Fruit fly (Drosophila melanogaster) whole organism, wandering third instar larva: ENCODE results near the gene CG44405.
A peak's percentile ranks its signal among the peaks of the same experiment; 100 is the strongest.

Source experiments
- Abd-B ChIP-seq: fragments of >200 bp; optimal IDR thresholded peaks from 2 replicates; lab custom pipeline; 2017; ENCODE audit warnings: missing biosample characterization, missing genetic modification characterization
- CG32264 ChIP-seq: fragments of 200-800 bp; sonication (Bioruptor generic); optimal IDR thresholded peaks from 2 replicates; lab custom pipeline; 2016; ENCODE audit warnings: missing biosample characterization, missing genetic modification characterization
- CG9705 ChIP-seq: fragments of 200-800 bp; sonication (Bioruptor generic); optimal IDR thresholded peaks from 2 replicates; lab custom pipeline; 2018; ENCODE audit warnings: missing biosample characterization, mild to moderate bottlenecking, missing genetic modification characterization
- CrebA ChIP-seq: fragments of 200-800 bp; sonication (Bioruptor generic); optimal IDR thresholded peaks from 2 replicates; lab custom pipeline; 2016; ENCODE audit warnings: missing biosample characterization, mild to moderate bottlenecking, missing genetic modification characterization, borderline replicate concordance
- Dfd ChIP-seq: fragments of >200 bp; optimal IDR thresholded peaks from 2 replicates; lab custom pipeline; 2017; ENCODE audit warnings: missing biosample characterization, missing genetic modification characterization
- Dif ChIP-seq: fragments of 200-275, 200-300 bp; sonication (Bioruptor generic); optimal IDR thresholded peaks from 2 replicates; lab custom pipeline; 2018; ENCODE audit warnings: missing biosample characterization, missing genetic modification characterization; ENCODE audit not compliant: partially characterized antibody
- GATAd ChIP-seq: sonication (Bioruptor generic); optimal IDR thresholded peaks from 2 replicates; lab custom pipeline; 2016; ENCODE audit warnings: missing biosample characterization, missing genetic modification characterization
- HLH106 ChIP-seq: fragments of 200-800 bp; optimal IDR thresholded peaks from 3 replicates; lab custom pipeline; 2019; ENCODE audit warnings: missing biosample characterization, mild to moderate bottlenecking, missing genetic modification characterization, moderate library complexity
- Hnf4 ChIP-seq: fragments of 200-800 bp; sonication (Bioruptor generic); optimal IDR thresholded peaks from 2 replicates; lab custom pipeline; 2016; ENCODE audit warnings: missing biosample characterization, mild to moderate bottlenecking, missing genetic modification characterization
- Hr78 ChIP-seq: fragments of >200 bp; optimal IDR thresholded peaks from 2 replicates; lab custom pipeline; 2017; ENCODE audit warnings: missing biosample characterization, missing genetic modification characterization
- Hr83 ChIP-seq: fragments of 200-300 bp; sonication (Bioruptor generic); optimal IDR thresholded peaks from 2 replicates; lab custom pipeline; 2016; ENCODE audit warnings: missing biosample characterization, mild to moderate bottlenecking, missing genetic modification characterization, moderate library complexity; ENCODE audit not compliant: poor library complexity, severe bottlenecking
- Jra ChIP-seq: sonication (Bioruptor generic); optimal IDR thresholded peaks from 2 replicates; lab custom pipeline; 2016; ENCODE audit warnings: missing biosample characterization, missing genetic modification characterization
- Mio ChIP-seq: sonication (Bioruptor generic); optimal IDR thresholded peaks from 2 replicates; lab custom pipeline; 2016; ENCODE audit warnings: missing biosample characterization, missing genetic modification characterization
- Myc ChIP-seq: fragments of >200 bp; optimal IDR thresholded peaks from 2 replicates; lab custom pipeline; 2017
- N ChIP-seq: fragments of >200 bp; optimal IDR thresholded peaks from 2 replicates; lab custom pipeline; 2018; ENCODE audit warnings: missing biosample characterization, missing external identifiers, missing genetic modification characterization
- OdsH ChIP-seq: fragments of 200-800 bp; sonication (Bioruptor generic); optimal IDR thresholded peaks from 2 replicates; lab custom pipeline; 2016; ENCODE audit warnings: missing biosample characterization, mild to moderate bottlenecking, missing genetic modification characterization
- Rel ChIP-seq, 2 experiments: fragments of 200-800 bp; sonication (Bioruptor generic) in 1 of 2; optimal IDR thresholded peaks; 2 replicates in 1 of 2; 3 replicates in 1 of 2; lab custom pipeline; 2016 to 2019; ENCODE audit warnings: mild to moderate bottlenecking in 2 of 2, missing biosample characterization in 2 of 2, missing genetic modification characterization in 2 of 2, moderate library complexity in 1 of 2
- Sp1 ChIP-seq: fragments of 200-800 bp; sonication (Bioruptor generic); optimal IDR thresholded peaks from 3 replicates; lab custom pipeline; 2019; ENCODE audit warnings: missing biosample characterization, mild to moderate bottlenecking, missing genetic modification characterization, moderate library complexity
- Vsx2 ChIP-seq: fragments of 200-300, 225-300 bp; sonication (Bioruptor generic); optimal IDR thresholded peaks from 2 replicates; lab custom pipeline; 2018; ENCODE audit warnings: missing biosample characterization, missing genetic modification characterization; ENCODE audit not compliant: partially characterized antibody
- br ChIP-seq: fragments of 200-800 bp; sonication (Bioruptor generic); optimal IDR thresholded peaks from 2 replicates; lab custom pipeline; 2016; ENCODE audit warnings: missing biosample characterization, missing genetic modification characterization
- brk ChIP-seq: fragments of 200-800 bp; sonication (Bioruptor generic); optimal IDR thresholded peaks from 2 replicates; lab custom pipeline; 2016; ENCODE audit warnings: missing biosample characterization, mild to moderate bottlenecking, missing genetic modification characterization
- dl ChIP-seq, 2 experiments: fragments of 175-275, 200-275 bp in 1 of 2; fragments of 200-275 bp in 1 of 2; sonication (Bioruptor generic); optimal IDR thresholded peaks; lab custom pipeline; 2018; ENCODE audit warnings: mild to moderate bottlenecking in 2 of 2, missing biosample characterization in 2 of 2, missing genetic modification characterization in 2 of 2, moderate library complexity in 2 of 2; ENCODE audit not compliant: partially characterized antibody in 2 of 2, insufficient read depth in 1 of 2
- dmrt93B ChIP-seq: fragments of 200-800 bp; sonication (Bioruptor generic); optimal IDR thresholded peaks from 2 replicates; lab custom pipeline; 2018; ENCODE audit warnings: missing biosample characterization, mild to moderate bottlenecking, missing genetic modification characterization
- dsf ChIP-seq: sonication (Bioruptor generic); optimal IDR thresholded peaks from 2 replicates; lab custom pipeline; 2016; ENCODE audit warnings: missing biosample characterization, missing genetic modification characterization, borderline replicate concordance
- ey ChIP-seq: fragments of 200-800 bp; sonication (Bioruptor generic); optimal IDR thresholded peaks from 2 replicates; lab custom pipeline; 2016; ENCODE audit warnings: missing biosample characterization, missing genetic modification characterization
- foxo ChIP-seq, 2 experiments: fragments of 200-800 bp; sonication (Bioruptor generic); optimal IDR thresholded peaks; 2 replicates in 1 of 2; 3 replicates in 1 of 2; lab custom pipeline; 2016 to 2017; ENCODE audit warnings: missing biosample characterization in 2 of 2, missing genetic modification characterization in 2 of 2
- fru ChIP-seq: fragments of 200-800 bp; sonication (Bioruptor generic); optimal IDR thresholded peaks from 3 replicates; lab custom pipeline; 2016; ENCODE audit warnings: missing biosample characterization, mild to moderate bottlenecking, missing genetic modification characterization
- h ChIP-seq: fragments of 200-800 bp; sonication (Bioruptor generic); optimal IDR thresholded peaks from 3 replicates; lab custom pipeline; 2016; ENCODE audit warnings: missing biosample characterization, mild to moderate bottlenecking, missing genetic modification characterization
- jim ChIP-seq: fragments of 175-275, 200-325 bp; sonication (Bioruptor generic); optimal IDR thresholded peaks from 2 replicates; lab custom pipeline; 2016; ENCODE audit warnings: missing biosample characterization, mild to moderate bottlenecking, missing genetic modification characterization
- lola ChIP-seq: fragments of >200 bp; optimal IDR thresholded peaks from 2 replicates; lab custom pipeline; 2017; ENCODE audit warnings: missing biosample characterization, missing genetic modification characterization
- pan ChIP-seq: fragments of >200 bp; optimal IDR thresholded peaks from 2 replicates; lab custom pipeline; 2017
- psq ChIP-seq: fragments of 200-800 bp; sonication (Bioruptor generic); optimal IDR thresholded peaks from 3 replicates; lab custom pipeline; 2017; ENCODE audit warnings: missing biosample characterization, mild to moderate bottlenecking, missing genetic modification characterization, moderate library complexity
- rgr ChIP-seq: fragments of 200-800 bp; sonication (Bioruptor generic); optimal IDR thresholded peaks from 3 replicates; lab custom pipeline; 2016; ENCODE audit warnings: missing biosample characterization, mild to moderate bottlenecking, missing genetic modification characterization
- sage ChIP-seq: fragments of 200-800 bp; sonication (Bioruptor generic); optimal IDR thresholded peaks from 2 replicates; lab custom pipeline; 2016; ENCODE audit warnings: missing biosample characterization, mild to moderate bottlenecking, missing genetic modification characterization
- sv ChIP-seq: fragments of 200-800 bp; sonication (Bioruptor generic); optimal IDR thresholded peaks from 3 replicates; lab custom pipeline; 2016; ENCODE audit warnings: missing biosample characterization, missing genetic modification characterization
- tai ChIP-seq: sonication (Bioruptor generic); optimal IDR thresholded peaks from 2 replicates; lab custom pipeline; 2016; ENCODE audit warnings: missing biosample characterization, missing genetic modification characterization
- usp ChIP-seq: fragments of >200 bp; optimal IDR thresholded peaks from 2 replicates; lab custom pipeline; 2017; ENCODE audit warnings: missing biosample characterization, missing genetic modification characterization
- woc ChIP-seq: sonication (Bioruptor generic); optimal IDR thresholded peaks from 2 replicates; lab custom pipeline; 2016; ENCODE audit warnings: missing biosample characterization, mild to moderate bottlenecking, missing genetic modification characterization

CG44405 gene

DNA sequence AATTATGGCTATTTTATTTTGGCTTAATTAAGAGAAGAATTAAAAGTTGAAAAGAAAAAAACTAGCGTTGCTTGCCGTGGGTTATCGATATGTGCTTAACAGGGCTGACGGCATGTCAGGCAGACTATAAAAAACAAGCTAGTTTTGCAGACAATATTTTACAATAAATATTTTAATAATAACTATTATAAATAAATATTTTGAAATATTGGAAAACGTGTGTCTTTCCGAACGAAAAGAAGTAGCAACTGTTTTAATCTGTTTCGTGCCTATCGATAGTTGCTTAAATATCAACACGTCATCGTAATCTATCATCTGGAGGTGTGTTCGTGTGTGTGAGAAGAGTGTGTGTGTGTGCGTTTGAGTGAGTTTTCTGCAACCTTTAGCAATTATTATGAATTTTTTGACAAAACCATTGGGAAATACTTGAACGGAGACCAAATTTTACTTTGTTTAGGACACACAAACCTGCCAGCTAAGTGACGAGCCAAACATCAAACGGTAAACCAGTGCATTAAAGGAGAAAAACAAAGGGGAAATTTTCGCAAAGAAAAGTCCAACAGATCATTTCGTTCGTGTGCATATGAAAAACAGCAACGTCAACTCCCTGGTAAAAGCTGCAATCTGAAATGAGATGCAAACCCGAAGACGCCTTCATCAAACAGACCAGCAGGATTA, 35.0 kb downstream of the CG44405 start, which contains the start of the genes CG5861 and Syx5:
Gene CG5861 (minus strand): TSS at position 273 of the 678 bp plus-strand sequence.
Gene Syx5 (plus strand): TSS at position 321 of the 678 bp plus-strand sequence.
- TF ChIP-seq N (GFP tag; lab: Kevin White, UChicago): no peak
- TF ChIP-seq Hnf4 (GFP tag; lab: Kevin White, UChicago): peak; percentile 59
- peak; percentile 63 for TF ChIP-seq sage (GFP tag; lab: Kevin White, UChicago)
- no peak for TF ChIP-seq brk
- no peak for TF ChIP-seq h (GFP tag; lab: Kevin White, UChicago)
- peak; percentile 30 for TF ChIP-seq ey
- no peak for TF ChIP-seq fru (GFP tag; lab: Kevin White, UChicago)
- TF ChIP-seq Myc (lab: Kevin White, UChicago): peak; percentile 38
- no peak for TF ChIP-seq sv (GFP tag; lab: Kevin White, UChicago)
- no peak for TF ChIP-seq Mio (GFP tag; lab: Kevin White, UChicago)
- peak; percentile 70 for TF ChIP-seq HLH106 (tag; lab: Kevin White, UChicago)
- no peak for TF ChIP-seq dmrt93B
- TF ChIP-seq Hr83 (GFP tag; lab: Kevin White, UChicago): no peak
- peak; percentile 25 for TF ChIP-seq OdsH
- TF ChIP-seq Rel (GFP tag; optimal IDR thresholded peaks at IDR 0.05; lab: Kevin White, UChicago): no peak
- peak; percentile 42 for TF ChIP-seq Rel (tag; optimal IDR thresholded peaks at IDR 0.05; lab: Kevin White, UChicago)
- peak; percentile 61 for TF ChIP-seq rgr (GFP tag; lab: Kevin White, UChicago)
- TF ChIP-seq foxo (GFP tag; optimal IDR thresholded peaks at IDR 0.05; lab: Kevin White, UChicago): peak in 1 of 2 experiments; percentile 65
- TF ChIP-seq dl (GFP tag; optimal IDR thresholded peaks at IDR 0.05; lab: Kevin White, UChicago; ENCODE audit: insufficient read depth in 1 of 2, partially characterized antibody in 2 of 2): no peak
- peak; percentile 8 for TF ChIP-seq Dif (GFP tag; lab: Kevin White, UChicago)
- TF ChIP-seq CrebA: no peak
- TF ChIP-seq CG9705 (GFP tag; lab: Kevin White, UChicago): peak; percentile 53
- peak; percentile 66 for TF ChIP-seq psq
- peak; percentile 45 for TF ChIP-seq woc (GFP tag; lab: Kevin White, UChicago)
- no peak for TF ChIP-seq Vsx2 (GFP tag; lab: Kevin White, UChicago)
- TF ChIP-seq jim (GFP tag; lab: Kevin White, UChicago): no peak
- TF ChIP-seq Jra (GFP tag; lab: Kevin White, UChicago): peak; percentile 70
- TF ChIP-seq CG32264: peak; percentile 6
- peak; percentile 46 for TF ChIP-seq Sp1 (GFP tag; lab: Kevin White, UChicago)

DNA sequence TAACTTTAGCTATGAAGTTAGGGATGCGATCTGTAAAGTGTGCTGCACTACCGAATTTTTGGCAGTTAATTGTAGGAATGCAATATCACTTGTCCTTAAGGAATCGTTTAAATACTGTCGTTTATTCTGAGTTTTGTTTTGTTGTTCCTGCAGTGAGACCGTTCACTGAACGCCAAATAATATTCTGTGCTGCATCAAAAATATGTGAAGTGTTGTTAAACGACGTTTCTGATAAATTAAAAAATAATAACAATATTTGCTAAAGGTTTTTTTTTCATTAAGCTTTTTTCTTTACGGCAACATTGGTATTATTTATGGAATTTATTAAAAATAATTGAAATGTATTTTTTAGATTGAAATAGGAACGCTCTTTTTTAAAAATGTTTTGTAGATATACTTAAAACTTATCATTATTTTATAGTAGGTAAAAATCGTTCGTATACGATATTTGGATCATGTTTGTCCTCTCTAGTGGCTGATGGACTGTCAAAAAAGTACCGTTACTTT, 39.3 kb downstream of the CG44405 start, which contains the start of gene GMF:
Gene GMF (minus strand): TSS at position 182 of the 507 bp plus-strand sequence.
- peak; percentile 51 for TF ChIP-seq Sp1 (GFP tag; lab: Kevin White, UChicago)
- TF ChIP-seq Hr83 (GFP tag; lab: Kevin White, UChicago): no peak
- TF ChIP-seq dmrt93B: no peak
- no peak for TF ChIP-seq usp (GFP tag; lab: Kevin White, UChicago)
- TF ChIP-seq N (GFP tag; lab: Kevin White, UChicago): no peak
- TF ChIP-seq OdsH: no peak
- peak; percentile 23 for TF ChIP-seq dsf (GFP tag; lab: Kevin White, UChicago)
- no peak for TF ChIP-seq Abd-B (GFP tag; lab: Kevin White, UChicago)
- TF ChIP-seq Myc (lab: Kevin White, UChicago): no peak
- no peak for TF ChIP-seq CG9705 (GFP tag; lab: Kevin White, UChicago)
- no peak for TF ChIP-seq pan (lab: Kevin White, UChicago)
- no peak for TF ChIP-seq br (GFP tag; lab: Kevin White, UChicago)
- TF ChIP-seq rgr (GFP tag; lab: Kevin White, UChicago): peak; percentile 64
- no peak for TF ChIP-seq Dif (GFP tag; lab: Kevin White, UChicago)
- peak in 1 of 2 experiments; percentile 62 for TF ChIP-seq foxo (GFP tag; optimal IDR thresholded peaks at IDR 0.05; lab: Kevin White, UChicago)
- TF ChIP-seq Dfd (GFP tag; lab: Kevin White, UChicago): no peak
- TF ChIP-seq sage (GFP tag; lab: Kevin White, UChicago): no peak
- TF ChIP-seq Hr78 (GFP tag; lab: Kevin White, UChicago): no peak
- no peak for TF ChIP-seq CG32264
- TF ChIP-seq HLH106 (tag; lab: Kevin White, UChicago): peak; percentile 30
- TF ChIP-seq Vsx2 (GFP tag; lab: Kevin White, UChicago): no peak
- TF ChIP-seq lola (GFP tag; lab: Kevin White, UChicago): no peak
- TF ChIP-seq tai (GFP tag; lab: Kevin White, UChicago): no peak
- no peak for TF ChIP-seq dl (GFP tag; optimal IDR thresholded peaks at IDR 0.05; lab: Kevin White, UChicago; ENCODE audit: insufficient read depth in 1 of 2, partially characterized antibody in 2 of 2)
- TF ChIP-seq brk: no peak
- TF ChIP-seq CrebA: no peak
- TF ChIP-seq jim (GFP tag; lab: Kevin White, UChicago): no peak
- peak; percentile 21 for TF ChIP-seq psq
- TF ChIP-seq GATAd (GFP tag; lab: Kevin White, UChicago): no peak
- no peak for TF ChIP-seq h (GFP tag; lab: Kevin White, UChicago)
- TF ChIP-seq ey: peak; percentile 19
- no peak for TF ChIP-seq sv (GFP tag; lab: Kevin White, UChicago)
- no peak for TF ChIP-seq fru (GFP tag; lab: Kevin White, UChicago)
- no peak for TF ChIP-seq Mio (GFP tag; lab: Kevin White, UChicago)
- no peak for TF ChIP-seq Rel (GFP tag; optimal IDR thresholded peaks at IDR 0.05; lab: Kevin White, UChicago)
- TF ChIP-seq Rel (tag; optimal IDR thresholded peaks at IDR 0.05; lab: Kevin White, UChicago): peak; percentile 20
- TF ChIP-seq Jra (GFP tag; lab: Kevin White, UChicago): peak; percentile 67
- TF ChIP-seq Hnf4 (GFP tag; lab: Kevin White, UChicago): peak; percentile 58
- peak; percentile 57 for TF ChIP-seq woc (GFP tag; lab: Kevin White, UChicago)
